Fruit fly (Drosophila melanogaster) whole organism, embryonic: ENCODE measurements around the gene jagn.
A peak's percentile ranks its signal among the peaks of the same experiment; 100 is the strongest.

Source experiments
- Asciz ChIP-seq: fragments of 200-800 bp; sonication (Bioruptor generic); optimal IDR thresholded peaks from 2 replicates; lab custom pipeline; 2017; ENCODE audit warnings: missing biosample characterization, mild to moderate bottlenecking, missing genetic modification characterization, missing genetic modification reagents
- BEAF-32 ChIP-seq: fragments of 200-800 bp; sonication (Bioruptor generic); optimal IDR thresholded peaks from 3 replicates; lab custom pipeline; 2017; ENCODE audit warnings: missing biosample characterization, missing genetic modification characterization, mild to moderate bottlenecking, moderate library complexity, missing genetic modification reagents
- CG10209 ChIP-seq: fragments of 200-800 bp; sonication (Bioruptor generic); optimal IDR thresholded peaks from 3 replicates; lab custom pipeline; 2017; ENCODE audit warnings: missing biosample characterization, mild to moderate bottlenecking, missing genetic modification characterization, missing genetic modification reagents
- CG10366 ChIP-seq: fragments of 200-800 bp; sonication (Bioruptor generic); IDR thresholded peaks from 2 replicates; pipeline ENCODE4 v1.3.6; 2022; ENCODE audit warnings: missing biosample characterization, missing genetic modification characterization
- CG11398 ChIP-seq: fragments of 200-800 bp; sonication (Bioruptor generic); optimal IDR thresholded peaks from 2 replicates; lab custom pipeline; 2016; ENCODE audit warnings: missing biosample characterization, missing genetic modification characterization
- CG12769 ChIP-seq: fragments of 200-800 bp; sonication (Bioruptor generic); optimal IDR thresholded peaks from 2 replicates; lab custom pipeline; 2019; ENCODE audit warnings: missing biosample characterization, mild to moderate bottlenecking, missing genetic modification characterization, moderate library complexity
- CG14965 ChIP-seq: fragments of 200-800 bp; sonication (Bioruptor generic); optimal IDR thresholded peaks from 2 replicates; lab custom pipeline; 2016; ENCODE audit warnings: missing biosample characterization, missing genetic modification characterization, borderline replicate concordance
- CG15011 ChIP-seq: fragments of 200-800 bp; sonication (Bioruptor generic); optimal IDR thresholded peaks from 3 replicates; lab custom pipeline; 2018; ENCODE audit warnings: missing biosample characterization, mild to moderate bottlenecking, missing genetic modification characterization
- CG17568 ChIP-seq: fragments of 200-800 bp; sonication (Bioruptor generic); optimal IDR thresholded peaks from 2 replicates; lab custom pipeline; 2018; ENCODE audit warnings: missing biosample characterization, mild to moderate bottlenecking, missing genetic modification characterization, moderate library complexity
- CG1792 ChIP-seq: fragments of 200-800 bp; sonication (Bioruptor generic); optimal IDR thresholded peaks from 2 replicates; lab custom pipeline; 2016; ENCODE audit warnings: missing biosample characterization, missing genetic modification characterization
- CG32532 ChIP-seq: fragments of 200-800 bp; sonication (Bioruptor generic); IDR thresholded peaks from 2 replicates; pipeline ENCODE4 v1.3.6; 2022; ENCODE audit warnings: missing biosample characterization, missing genetic modification characterization
- CG34376 ChIP-seq: fragments of 200-800 bp; sonication (Bioruptor generic); optimal IDR thresholded peaks from 2 replicates; lab custom pipeline; 2018; ENCODE audit warnings: missing biosample characterization, mild to moderate bottlenecking, missing genetic modification characterization
- CG42726 ChIP-seq: fragments of 200-800 bp; sonication (Bioruptor generic); IDR thresholded peaks from 2 replicates; pipeline ENCODE4 v1.3.6; 2022; ENCODE audit warnings: missing biosample characterization, missing genetic modification characterization; ENCODE audit not compliant: partially characterized antibody
- CG4328 ChIP-seq: fragments of 200-800 bp; sonication (Bioruptor generic); optimal IDR thresholded peaks from 3 replicates; lab custom pipeline; 2017; ENCODE audit warnings: missing biosample characterization, missing genetic modification reagents, missing genetic modification characterization
- CG4820 ChIP-seq: fragments of 200-800 bp; sonication (Bioruptor generic); optimal IDR thresholded peaks from 3 replicates; lab custom pipeline; 2016; ENCODE audit warnings: missing biosample characterization, missing genetic modification characterization
- CG5953 ChIP-seq: fragments of 200-800 bp; sonication (Bioruptor generic); IDR thresholded peaks from 2 replicates; pipeline ENCODE4 v1.3.6; 2022; ENCODE audit warnings: missing biosample characterization, missing genetic modification characterization
- CG7372 ChIP-seq: fragments of 200-800 bp; sonication (Bioruptor generic); IDR thresholded peaks from 2 replicates; pipeline ENCODE4 v1.3.6; 2022; ENCODE audit warnings: missing biosample characterization, missing genetic modification characterization
- CG7556 ChIP-seq: fragments of 200-800 bp; sonication (Bioruptor generic); optimal IDR thresholded peaks from 2 replicates; lab custom pipeline; 2017; ENCODE audit warnings: missing biosample characterization, mild to moderate bottlenecking, missing genetic modification characterization
- CG8359 ChIP-seq: fragments of 200-800 bp; sonication (Bioruptor generic); optimal IDR thresholded peaks from 2 replicates; lab custom pipeline; 2017; ENCODE audit warnings: missing biosample characterization, mild to moderate bottlenecking, missing genetic modification characterization, borderline replicate concordance
- CG8944 ChIP-seq: fragments of 200-800 bp; sonication (Bioruptor generic); optimal IDR thresholded peaks from 3 replicates; lab custom pipeline; 2016; ENCODE audit warnings: missing biosample characterization, missing genetic modification characterization
- CG9727 ChIP-seq: fragments of 200-800 bp; sonication (Bioruptor generic); optimal IDR thresholded peaks from 3 replicates; lab custom pipeline; 2017; ENCODE audit warnings: missing biosample characterization, mild to moderate bottlenecking, missing genetic modification characterization
- CTCF ChIP-seq: fragments of 200-800 bp; sonication (Bioruptor generic); optimal IDR thresholded peaks from 2 replicates; lab custom pipeline; 2017; ENCODE audit warnings: missing biosample characterization, mild to moderate bottlenecking, missing genetic modification characterization, moderate library complexity
- Dip3 ChIP-seq: fragments of 200-800 bp; sonication (Bioruptor generic); optimal IDR thresholded peaks from 3 replicates; lab custom pipeline; 2016; ENCODE audit warnings: missing biosample characterization, missing genetic modification characterization
- ERR ChIP-seq: fragments of 200-800 bp; sonication (Bioruptor generic); optimal IDR thresholded peaks from 2 replicates; lab custom pipeline; 2016; ENCODE audit warnings: missing biosample characterization, missing genetic modification characterization
- Fer2 ChIP-seq: fragments of 200-800 bp; sonication (Bioruptor generic); optimal IDR thresholded peaks from 2 replicates; lab custom pipeline; 2018; ENCODE audit warnings: missing biosample characterization, mild to moderate bottlenecking, missing genetic modification characterization, moderate library complexity
- H15 ChIP-seq: fragments of 200-800 bp; sonication (Bioruptor generic); IDR thresholded peaks from 3 replicates; pipeline ENCODE4 v1.3.6; 2022; ENCODE audit warnings: missing biosample characterization, missing genetic modification characterization
- Hey ChIP-seq: fragments of 200-800 bp; sonication (Bioruptor generic); optimal IDR thresholded peaks from 3 replicates; lab custom pipeline; 2018; ENCODE audit warnings: missing biosample characterization, mild to moderate bottlenecking, missing genetic modification characterization
- Hr39 ChIP-seq: fragments of >200 bp; optimal IDR thresholded peaks from 2 replicates; lab custom pipeline; 2017
- NFAT ChIP-seq: fragments of 200-800 bp; sonication (Bioruptor generic); IDR thresholded peaks from 2 replicates; pipeline ENCODE4 v1.3.6; 2022; ENCODE audit warnings: missing biosample characterization, missing genetic modification characterization
- Opbp ChIP-seq: fragments of 200-800 bp; sonication (Bioruptor generic); IDR thresholded peaks from 3 replicates; pipeline ENCODE4 v1.3.6; 2022; ENCODE audit warnings: missing biosample characterization, missing genetic modification characterization; ENCODE audit not compliant: partially characterized antibody
- Poxn ChIP-seq: fragments of 200-800 bp; sonication (Bioruptor generic); IDR thresholded peaks from 2 replicates; pipeline ENCODE4 v1.3.6; 2022; ENCODE audit warnings: missing biosample characterization, missing genetic modification characterization
- Side ChIP-seq: fragments of 200-800 bp; sonication (Bioruptor generic); optimal IDR thresholded peaks from 2 replicates; lab custom pipeline; 2016; ENCODE audit warnings: missing biosample characterization, missing genetic modification characterization
- al ChIP-seq: fragments of 200-800 bp; sonication (Bioruptor generic); IDR thresholded peaks from 2 replicates; pipeline ENCODE4 v1.3.6; 2022; ENCODE audit warnings: missing biosample characterization, missing genetic modification characterization
- cas ChIP-seq: fragments of 200-800 bp; sonication (Bioruptor generic); IDR thresholded peaks from 2 replicates; pipeline ENCODE4 v1.3.6; 2022; ENCODE audit warnings: missing biosample characterization, missing genetic modification characterization
- danr ChIP-seq: fragments of 200-800 bp; sonication (Bioruptor generic); IDR thresholded peaks from 2 replicates; pipeline ENCODE4 v1.3.6; 2022; ENCODE audit warnings: missing biosample characterization, missing genetic modification characterization
- fru ChIP-seq: fragments of >200 bp; optimal IDR thresholded peaks from 2 replicates; lab custom pipeline; 2017
- hbn ChIP-seq: fragments of 200-800 bp; sonication (Bioruptor generic); IDR thresholded peaks from 2 replicates; pipeline ENCODE4 v1.3.6; 2022; ENCODE audit warnings: missing biosample characterization, missing genetic modification characterization; ENCODE audit not compliant: partially characterized antibody
- hkb ChIP-seq, 2 experiments: fragments of 200-800 bp in 1 of 2; fragments of >200 bp in 1 of 2; sonication (Bioruptor generic) in 1 of 2; IDR thresholded peaks in 1 of 2; optimal IDR thresholded peaks in 1 of 2; 2 replicates each; pipeline versions ENCODE4 v1.3.6 to Lab custom; 2017 to 2022; ENCODE audit warnings: missing biosample characterization in 1 of 2, missing genetic modification characterization in 1 of 2
- hth ChIP-seq: fragments of >200 bp; optimal IDR thresholded peaks from 2 replicates; lab custom pipeline; 2017; ENCODE audit warnings: inconsistent platforms
- nmo ChIP-seq: fragments of 200-800 bp; sonication (Bioruptor generic); optimal IDR thresholded peaks from 2 replicates; lab custom pipeline; 2018; ENCODE audit warnings: missing biosample characterization, mild to moderate bottlenecking, missing genetic modification characterization, moderate library complexity
- nom ChIP-seq: fragments of 200-800 bp; sonication (Bioruptor generic); optimal IDR thresholded peaks from 2 replicates; lab custom pipeline; 2017; ENCODE audit warnings: missing biosample characterization, missing genetic modification characterization, mild to moderate bottlenecking, moderate library complexity, missing genetic modification reagents
- onecut ChIP-seq: fragments of 200-800 bp; sonication (Bioruptor generic); IDR thresholded peaks from 2 replicates; pipeline ENCODE4 v1.3.6; 2022; ENCODE audit warnings: missing biosample characterization, missing genetic modification characterization
- org-1 ChIP-seq: fragments of 200-800 bp; sonication (Bioruptor generic); optimal IDR thresholded peaks from 2 replicates; lab custom pipeline; 2017; ENCODE audit warnings: missing biosample characterization, missing genetic modification characterization
- pan ChIP-seq, 4 experiments: fragments of >200 bp in 3 of 4; fragments of 200-800 bp in 1 of 4; sonication (Bioruptor generic) in 1 of 4; optimal IDR thresholded peaks in 3 of 4; IDR thresholded peaks in 1 of 4; 2 replicates each; pipeline versions ENCODE4 v1.3.6 to Lab custom; 2017 to 2022; ENCODE audit warnings: missing biosample characterization in 2 of 4, missing genetic modification characterization in 2 of 4, mixed read lengths in 1 of 4
- scrt ChIP-seq: fragments of 200-800 bp; sonication (Bioruptor generic); optimal IDR thresholded peaks from 2 replicates; lab custom pipeline; 2018; ENCODE audit warnings: missing biosample characterization, mild to moderate bottlenecking, missing genetic modification characterization, moderate library complexity
- sens-2 ChIP-seq: fragments of 200-800 bp; sonication (Bioruptor generic); IDR thresholded peaks from 2 replicates; pipeline ENCODE4 v1.3.6; 2022; ENCODE audit warnings: missing biosample characterization, missing genetic modification characterization
- tin ChIP-seq: fragments of 200-800 bp; sonication (Bioruptor generic); optimal IDR thresholded peaks from 3 replicates; lab custom pipeline; 2016; ENCODE audit warnings: missing biosample characterization, missing genetic modification characterization
- tio ChIP-seq: fragments of 200-800 bp; sonication (Bioruptor generic); optimal IDR thresholded peaks from 2 replicates; lab custom pipeline; 2017; ENCODE audit warnings: missing biosample characterization, missing genetic modification characterization, inconsistent platforms
- trh ChIP-seq: fragments of 200-800 bp; sonication (Bioruptor generic); optimal IDR thresholded peaks from 2 replicates; lab custom pipeline; 2016; ENCODE audit warnings: missing biosample characterization, missing genetic modification characterization
- wor ChIP-seq: fragments of 200-800 bp; sonication (Bioruptor generic); IDR thresholded peaks from 2 replicates; pipeline ENCODE4 v1.3.6; 2022; ENCODE audit warnings: missing biosample characterization, missing genetic modification characterization
- z ChIP-seq: fragments of 200-800 bp; sonication (Bioruptor generic); IDR thresholded peaks from 3 replicates; pipeline ENCODE4 v1.3.6; 2022; ENCODE audit warnings: missing biosample characterization, missing genetic modification characterization

jagn gene

DNA sequence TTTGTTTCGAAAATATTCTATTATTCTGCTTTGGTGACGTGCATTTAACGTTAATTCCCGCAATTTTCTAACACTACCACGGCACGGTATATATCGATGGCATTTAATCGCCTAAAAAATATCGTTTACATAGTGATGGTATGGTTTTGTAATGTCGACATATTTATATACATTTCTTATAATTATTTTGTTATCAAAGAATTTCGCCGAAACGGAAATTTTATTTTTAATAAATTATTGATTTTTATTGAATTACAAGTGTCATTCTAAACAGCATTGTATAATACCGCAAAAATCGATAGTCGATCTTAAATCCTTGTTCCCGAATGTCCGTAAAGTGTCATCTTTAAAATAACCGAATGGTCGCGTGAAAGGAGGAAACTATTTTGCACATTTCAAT lies 45.3 kb downstream of the jagn start, which contains the start of the genes Sec20 and dgrn (continued):
- TF ChIP-seq BEAF-32 (GFP tag; lab: Kevin White, UChicago) (peak; percentile 96), wor (GFP tag; lab: Robert Waterston, UW) (no peak), Poxn (GFP tag; lab: Robert Waterston, UW) (no peak), H15 (no peak; the same call in 2 of the 3 replicates), hbn (GFP tag; lab: Robert Waterston, UW) (peak; percentile 94), CG5953 (0 out of 2 replicates have a peak, but pooled peaks have one; percentile 15), CG10209 (GFP tag; lab: Kevin White, UChicago) (peak; percentile 41), danr (GFP tag; lab: Robert Waterston, UW) (peak; percentile 59), cas (GFP tag; lab: Robert Waterston, UW) (no peak), NFAT (GFP tag; lab: Robert Waterston, UW) (peak; percentile 74), sens-2 (GFP tag; lab: Robert Waterston, UW) (no peak), tin (GFP tag; lab: Kevin White, UChicago) (peak; percentile 65), CG12769 (tag; lab: Kevin White, UChicago) (no peak), CG11398 (GFP tag; lab: Kevin White, UChicago) (no peak), fru (lab: Kevin White, UChicago) (no peak), Asciz (GFP tag; lab: Kevin White, UChicago) (no peak), Side (GFP tag; lab: Kevin White, UChicago) (no peak), pan (optimal IDR thresholded peaks at IDR 0.05; lab: Kevin White, UChicago) (no peak), pan (GFP tag; optimal IDR thresholded peaks at IDR 0.05 in 1 of 2, IDR thresholded peaks at IDR 0.05 in 1 of 2) (peak in 1 of 2 experiments; percentile 37), scrt (GFP tag; lab: Kevin White, UChicago) (no peak), CG7372 (no peak), CG8944 (GFP tag; lab: Kevin White, UChicago) (no peak), trh (GFP tag; lab: Kevin White, UChicago) (no peak), z (GFP tag; lab: Robert Waterston, UW) (no peak), CG4328 (GFP tag; lab: Kevin White, UChicago) (peak; percentile 46), CG9727 (GFP tag; lab: Kevin White, UChicago) (peak; percentile 57), Fer2 (peak; percentile 43), nom (GFP tag; lab: Kevin White, UChicago) (no peak), CG34376 (GFP tag; lab: Kevin White, UChicago) (peak; percentile 1), hth (lab: Kevin White, UChicago) (no peak), al (GFP tag; lab: Robert Waterston, UW) (peak; percentile 47; the same call in 1 of the 2 replicates), Hr39 (lab: Kevin White, UChicago) (no peak), CG17568 (GFP tag; lab: Kevin White, UChicago) (peak; percentile 38), Hey (tag; lab: Kevin White, UChicago) (no peak), tio (GFP tag; lab: Kevin White, UChicago) (no peak), onecut (peak; percentile 41), hkb (optimal IDR thresholded peaks at IDR 0.05; lab: Kevin White, UChicago) (no peak), hkb (GFP tag; IDR thresholded peaks at IDR 0.05; lab: Robert Waterston, UW) (peak; percentile 46; the same call in 1 of the 2 replicates), CG14965 (GFP tag; lab: Kevin White, UChicago) (no peak), Opbp (peak; percentile 94), nmo (GFP tag; lab: Kevin White, UChicago) (peak; percentile 83), CG15011 (GFP tag; lab: Kevin White, UChicago) (no peak), CG42726 (GFP tag; lab: Robert Waterston, UW) (peak; percentile 87), CG7556 (GFP tag; lab: Kevin White, UChicago) (peak; percentile 54), CTCF (GFP tag; lab: Kevin White, UChicago) (no peak), CG32532 (GFP tag; lab: Robert Waterston, UW) (peak; percentile 60), Dip3 (GFP tag; lab: Kevin White, UChicago) (peak; percentile 56), CG8359 (GFP tag; lab: Kevin White, UChicago) (no peak), CG4820 (GFP tag; lab: Kevin White, UChicago) (peak; percentile 57), CG10366 (peak; percentile 18; the same call in 1 of the 2 replicates), CG1792 (GFP tag; lab: Kevin White, UChicago) (no peak), org-1 (GFP tag; lab: Kevin White, UChicago) (no peak), ERR (GFP tag; lab: Kevin White, UChicago) (no peak)
